ENCODE assay signal across 2 fruit fly cellular contexts in genomic region chr2L:20885889-20886507, dm6.
TF ChIP-seq lines count a peak whose summit lies in the region.

No protein-coding gene starts in this region.

TF ChIP-seq in whole organism, embryonic, 481 proteins besides CTCF, POLR2A, EP300 and RAD21 (continued from another document and continues in another):
- TF ChIP-seq nau (GFP tag; optimal IDR thresholded peaks at IDR 0.05; lab: Kevin White, UChicago) (peak; percentile 39), CG7963 (GFP tag; IDR thresholded peaks at IDR 0.05; lab: Robert Waterston, UW; ENCODE audit: partially characterized antibody) (no peak), CG10543 (GFP tag; optimal IDR thresholded peaks at IDR 0.05; lab: Kevin White, UChicago) (peak; percentile 30), CG8290 (GFP tag; optimal IDR thresholded peaks at IDR 0.05; lab: Kevin White, UChicago) (no peak), CG8290 (tag; optimal IDR thresholded peaks at IDR 0.05; lab: Kevin White, UChicago) (peak in 1 of 2 experiments; percentile 4), BEAF-32 (GFP tag; optimal IDR thresholded peaks at IDR 0.05; lab: Kevin White, UChicago) (no peak), Dek (tag; optimal IDR thresholded peaks at IDR 0.05; lab: Kevin White, UChicago) (no peak), CG12219 (GFP tag; optimal IDR thresholded peaks at IDR 0.05; lab: Kevin White, UChicago) (no peak), C15 (GFP tag; IDR thresholded peaks at IDR 0.05; lab: Robert Waterston, UW) (no peak), scrt (GFP tag; optimal IDR thresholded peaks at IDR 0.05; lab: Kevin White, UChicago) (no peak), Dp (GFP tag; optimal IDR thresholded peaks at IDR 0.05; lab: Kevin White, UChicago) (no peak), wor (GFP tag; IDR thresholded peaks at IDR 0.05; lab: Robert Waterston, UW) (no peak), CG12769 (tag; optimal IDR thresholded peaks at IDR 0.05; lab: Kevin White, UChicago) (peak; percentile 78), pnt (GFP tag; optimal IDR thresholded peaks at IDR 0.05; lab: Kevin White, UChicago) (no peak), CG13624 (GFP tag; optimal IDR thresholded peaks at IDR 0.05; lab: Kevin White, UChicago) (no peak), CG6765 (GFP tag; optimal IDR thresholded peaks at IDR 0.05; lab: Kevin White, UChicago) (peak; percentile 16), Atf6 (GFP tag; IDR thresholded peaks at IDR 0.05; lab: Robert Waterston, UW) (peak; percentile 14; the same call in 1 of the 2 replicates), lmd (GFP tag; IDR thresholded peaks at IDR 0.05; lab: Robert Waterston, UW) (no peak), CG10431 (GFP tag; optimal IDR thresholded peaks at IDR 0.05; lab: Kevin White, UChicago) (peak; percentile 2), CG13123 (GFP tag; optimal IDR thresholded peaks at IDR 0.05; lab: Kevin White, UChicago) (no peak), CG18262 (tag; optimal IDR thresholded peaks at IDR 0.05; lab: Kevin White, UChicago) (no peak), Gsc (GFP tag; IDR thresholded peaks at IDR 0.05; lab: Robert Waterston, UW) (no peak), pum (GFP tag; optimal IDR thresholded peaks at IDR 0.05; lab: Kevin White, UChicago) (no peak), CG6813 (GFP tag; optimal IDR thresholded peaks at IDR 0.05; lab: Kevin White, UChicago) (peak; percentile 0), lab (GFP tag; optimal IDR thresholded peaks at IDR 0.05; lab: Kevin White, UChicago) (peak; percentile 39), CG17612 (GFP tag; IDR thresholded peaks at IDR 0.05; lab: Robert Waterston, UW) (no peak), Dref (GFP tag; IDR thresholded peaks at IDR 0.05; lab: Robert Waterston, UW) (no peak), HmgZ (tag; optimal IDR thresholded peaks at IDR 0.05; lab: Kevin White, UChicago) (no peak), CG14441 (GFP tag; IDR thresholded peaks at IDR 0.05; lab: Robert Waterston, UW) (no peak), Scr (GFP tag; IDR thresholded peaks at IDR 0.05; lab: Robert Waterston, UW; ENCODE audit: partially characterized antibody) (no peak), CG4707 (GFP tag; optimal IDR thresholded peaks at IDR 0.05; lab: Kevin White, UChicago) (peak; percentile 27), dati (GFP tag; IDR thresholded peaks at IDR 0.05; lab: Robert Waterston, UW) (0 out of 2 replicates have a peak, but pooled peaks have one; percentile 8), pan (optimal IDR thresholded peaks at IDR 0.05; lab: Kevin White, UChicago) (no peak), pan (GFP tag; optimal IDR thresholded peaks at IDR 0.05 in 1 of 2, IDR thresholded peaks at IDR 0.05 in 1 of 2) (peak in 1 of 2 experiments; percentile 10), Jarid2 (GFP tag; optimal IDR thresholded peaks at IDR 0.05; lab: Kevin White, UChicago) (peak; percentile 40), zen (tag; optimal IDR thresholded peaks at IDR 0.05; lab: Kevin White, UChicago) (no peak), CG7839 (tag; optimal IDR thresholded peaks at IDR 0.05; lab: Kevin White, UChicago) (no peak), Atf-2 (GFP tag; optimal IDR thresholded peaks at IDR 0.05; lab: Kevin White, UChicago) (no peak), CG1602 (GFP tag; optimal IDR thresholded peaks at IDR 0.05; lab: Kevin White, UChicago) (no peak), CG30403 (GFP tag; optimal IDR thresholded peaks at IDR 0.05; lab: Kevin White, UChicago) (no peak), eve (GFP tag; optimal IDR thresholded peaks at IDR 0.05; lab: Kevin White, UChicago) (no peak), ash1 (GFP tag; optimal IDR thresholded peaks at IDR 0.05; lab: Kevin White, UChicago) (no peak), cad (GFP tag; optimal IDR thresholded peaks at IDR 0.05; lab: Kevin White, UChicago) (no peak), CG10147 (GFP tag; optimal IDR thresholded peaks at IDR 0.05; lab: Kevin White, UChicago) (no peak), Deaf1 (tag; optimal IDR thresholded peaks at IDR 0.05; lab: Kevin White, UChicago) (peak; percentile 14), bbx (GFP tag; IDR thresholded peaks at IDR 0.05; lab: Robert Waterston, UW; ENCODE audit: partially characterized antibody) (peak; percentile 32; the same call in 1 of the 2 replicates), slp2 (GFP tag; optimal IDR thresholded peaks at IDR 0.05; lab: Kevin White, UChicago) (no peak), psq (GFP tag; optimal IDR thresholded peaks at IDR 0.05; lab: Kevin White, UChicago) (peak; percentile 20), CG42726 (GFP tag; IDR thresholded peaks at IDR 0.05; lab: Robert Waterston, UW; ENCODE audit: partially characterized antibody) (0 out of 2 replicates have a peak, but pooled peaks have one; percentile 6), Med (GFP tag; lab: Kevin White, UChicago) (peak; percentile 30), NC2β (GFP tag; optimal IDR thresholded peaks at IDR 0.05; lab: Kevin White, UChicago) (no peak), CG6254 (GFP tag; optimal IDR thresholded peaks at IDR 0.05; lab: Kevin White, UChicago) (no peak), CG12104 (GFP tag; optimal IDR thresholded peaks at IDR 0.05; lab: Kevin White, UChicago) (no peak), CG11696 (GFP tag; IDR thresholded peaks at IDR 0.05; lab: Robert Waterston, UW) (0 out of 2 replicates have a peak, but pooled peaks have one; percentile 6), CG10959 (GFP tag; IDR thresholded peaks at IDR 0.05; lab: Robert Waterston, UW) (no peak), CG17829 (tag; optimal IDR thresholded peaks at IDR 0.05; lab: Kevin White, UChicago) (no peak), chinmo (GFP tag; IDR thresholded peaks at IDR 0.05; lab: Robert Waterston, UW; ENCODE audit: partially characterized antibody) (peak; percentile 90; the same call in 3 of the 4 replicates), lbe (GFP tag; optimal IDR thresholded peaks at IDR 0.05; lab: Kevin White, UChicago) (no peak), al (GFP tag; IDR thresholded peaks at IDR 0.05; lab: Robert Waterston, UW) (no peak), Spps (tag; optimal IDR thresholded peaks at IDR 0.05; lab: Kevin White, UChicago) (no peak), CG4854 (GFP tag; optimal IDR thresholded peaks at IDR 0.05; lab: Kevin White, UChicago) (no peak), Dll (GFP tag; IDR thresholded peaks at IDR 0.05; lab: Robert Waterston, UW; ENCODE audit: partially characterized antibody) (no peak), vfl (GFP tag; optimal IDR thresholded peaks at IDR 0.05; lab: Kevin White, UChicago) (no peak), slbo (GFP tag; IDR thresholded peaks at IDR 0.05; lab: Robert Waterston, UW) (no peak), Ets97D (GFP tag; optimal IDR thresholded peaks at IDR 0.05; lab: Kevin White, UChicago) (no peak), inv (GFP tag; IDR thresholded peaks at IDR 0.05; lab: Robert Waterston, UW; ENCODE audit: partially characterized antibody) (no peak)

TF ChIP-seq in whole organism, prepupa, 60 proteins besides CTCF, POLR2A, EP300 and RAD21 (continued from another document):
- TF ChIP-seq CG10631 (GFP tag; optimal IDR thresholded peaks at IDR 0.05; lab: Kevin White, UChicago): no peak
- 0 out of 3 replicates have a peak, but pooled peaks have one; percentile 22 for TF ChIP-seq CG8119 (GFP tag; IDR thresholded peaks at IDR 0.05; lab: Robert Waterston, UW)
- no peak for TF ChIP-seq Blimp-1 (GFP tag; optimal IDR thresholded peaks at IDR 0.05; lab: Kevin White, UChicago)
- TF ChIP-seq CG6808 (GFP tag; optimal IDR thresholded peaks at IDR 0.05; lab: Kevin White, UChicago): no peak
- peak; percentile 19 for TF ChIP-seq fkh (GFP tag; optimal IDR thresholded peaks at IDR 0.05; lab: Kevin White, UChicago)
- no peak for TF ChIP-seq Smox (GFP tag; optimal IDR thresholded peaks at IDR 0.05; lab: Kevin White, UChicago)
